Fruit fly (Drosophila melanogaster): ENCODE measurements around the gene Plp.
A peak's percentile ranks its signal among the peaks of the same experiment; 100 is the strongest.

The Plp gene

dm6 chr3L:15141118-15142003, 46.8 kb upstream of the Plp start (continued):
- peak; percentile 30 for TF ChIP-seq Ssrp (tag; optimal IDR thresholded peaks at IDR 0.05)
- peak; percentile 50; the same call in 2 of the 3 replicates for TF ChIP-seq CG17361 (GFP tag; IDR thresholded peaks at IDR 0.05)
- TF ChIP-seq sens (GFP tag): peak; percentile 76
- peak; percentile 22 for TF ChIP-seq gsb-n (tag; optimal IDR thresholded peaks at IDR 0.05)
- peak; percentile 11; the same call in 1 of the 4 replicates for TF ChIP-seq Gug (GFP tag; IDR thresholded peaks at IDR 0.05)
- TF ChIP-seq kni (GFP tag; optimal IDR thresholded peaks at IDR 0.05): peak; percentile 83
- TF ChIP-seq mam (GFP tag; optimal IDR thresholded peaks at IDR 0.05): peak; percentile 9
- TF ChIP-seq CG30403 (GFP tag; optimal IDR thresholded peaks at IDR 0.05): peak; percentile 59
- TF ChIP-seq CG18011 (GFP tag; optimal IDR thresholded peaks at IDR 0.05): no peak
- TF ChIP-seq gro (GFP tag; optimal IDR thresholded peaks at IDR 0.05): no peak
- TF ChIP-seq ranshi (GFP tag; IDR thresholded peaks at IDR 0.05): 0 out of 2 replicates have a peak, but pooled peaks have one; percentile 21
- TF ChIP-seq CG2116 (GFP tag; optimal IDR thresholded peaks at IDR 0.05): peak; percentile 2
- no peak for TF ChIP-seq tx (GFP tag; optimal IDR thresholded peaks at IDR 0.05)
- TF ChIP-seq Blimp-1 (GFP tag; optimal IDR thresholded peaks at IDR 0.05): peak; percentile 16
- TF ChIP-seq unc-4 (GFP tag; IDR thresholded peaks at IDR 0.05; ENCODE audit: partially characterized antibody): no peak
- TF ChIP-seq insv (GFP tag; optimal IDR thresholded peaks at IDR 0.05): peak in 1 of 2 experiments; percentile 80
- peak; percentile 25 for TF ChIP-seq abd-A (tag; optimal IDR thresholded peaks at IDR 0.05)
- TF ChIP-seq Med (GFP tag): peak; percentile 53
- TF ChIP-seq chinmo (GFP tag; IDR thresholded peaks at IDR 0.05; ENCODE audit: partially characterized antibody): peak; percentile 80; the same call in 3 of the 4 replicates
- TF ChIP-seq Dad (GFP tag; optimal IDR thresholded peaks at IDR 0.05): no peak
- no peak for TF ChIP-seq CG31365 (tag; optimal IDR thresholded peaks at IDR 0.05)
- peak; percentile 73 for TF ChIP-seq Rfx (GFP tag; IDR thresholded peaks at IDR 0.05)
- TF ChIP-seq scrt (GFP tag; optimal IDR thresholded peaks at IDR 0.05): peak; percentile 51
- TF ChIP-seq grn (GFP tag; optimal IDR thresholded peaks at IDR 0.05): peak; percentile 86
- no peak for TF ChIP-seq sna (GFP tag; IDR thresholded peaks at IDR 0.05; ENCODE audit: partially characterized antibody)
- TF ChIP-seq bsh (GFP tag; optimal IDR thresholded peaks at IDR 0.05): peak in 1 of 2 experiments; percentile 4
- TF ChIP-seq Bgb (GFP tag; IDR thresholded peaks at IDR 0.05; ENCODE audit: partially characterized antibody): no peak
- TF ChIP-seq sqz (GFP tag; optimal IDR thresholded peaks at IDR 0.05): peak; percentile 95
- peak; percentile 8 for TF ChIP-seq CG10267 (tag; optimal IDR thresholded peaks at IDR 0.05)
- 0 out of 2 replicates have a peak, but pooled peaks have one; percentile 24 for TF ChIP-seq CG14014 (GFP tag; IDR thresholded peaks at IDR 0.05)
- TF ChIP-seq CG7839 (tag; optimal IDR thresholded peaks at IDR 0.05): peak; percentile 14
- TF ChIP-seq CHES-1-like (GFP tag; optimal IDR thresholded peaks at IDR 0.05): peak; percentile 27
- TF ChIP-seq tgo (GFP tag; IDR thresholded peaks at IDR 0.05): 0 out of 3 replicates have a peak, but pooled peaks have one; percentile 23
- peak; percentile 83 for TF ChIP-seq CG1832 (GFP tag; optimal IDR thresholded peaks at IDR 0.05)
- TF ChIP-seq gce (GFP tag; IDR thresholded peaks at IDR 0.05): 0 out of 3 replicates have a peak, but pooled peaks have one; percentile 24
- peak; percentile 40 for TF ChIP-seq CG10366 (GFP tag; IDR thresholded peaks at IDR 0.05)
- 0 out of 3 replicates have a peak, but pooled peaks have one; percentile 13 for TF ChIP-seq Doc3 (GFP tag; IDR thresholded peaks at IDR 0.05; ENCODE audit: partially characterized antibody)
- TF ChIP-seq Hsf (GFP tag; optimal IDR thresholded peaks at IDR 0.05): peak; percentile 15
- peak; percentile 51 for TF ChIP-seq CoRest (tag; optimal IDR thresholded peaks at IDR 0.05)

Data from whole organism, embryonic.